Fruit fly (Drosophila melanogaster) whole organism, wandering third instar larva: ENCODE results near the gene CG42833.

Experiments
- Abd-B ChIP-seq: fragments of >200 bp; optimal IDR thresholded peaks from 2 replicates; lab custom pipeline; 2017; ENCODE audit warnings: missing biosample characterization, missing genetic modification characterization
- CG9705 ChIP-seq: fragments of 200-800 bp; sonication (Bioruptor generic); optimal IDR thresholded peaks from 2 replicates; lab custom pipeline; 2018; ENCODE audit warnings: missing biosample characterization, mild to moderate bottlenecking, missing genetic modification characterization
- CrebA ChIP-seq: fragments of 200-800 bp; sonication (Bioruptor generic); optimal IDR thresholded peaks from 2 replicates; lab custom pipeline; 2016; ENCODE audit warnings: missing biosample characterization, mild to moderate bottlenecking, missing genetic modification characterization, borderline replicate concordance
- Dfd ChIP-seq: fragments of >200 bp; optimal IDR thresholded peaks from 2 replicates; lab custom pipeline; 2017; ENCODE audit warnings: missing biosample characterization, missing genetic modification characterization
- Dif ChIP-seq: fragments of 200-275, 200-300 bp; sonication (Bioruptor generic); optimal IDR thresholded peaks from 2 replicates; lab custom pipeline; 2018; ENCODE audit warnings: missing biosample characterization, missing genetic modification characterization; ENCODE audit not compliant: partially characterized antibody
- GATAd ChIP-seq: sonication (Bioruptor generic); optimal IDR thresholded peaks from 2 replicates; lab custom pipeline; 2016; ENCODE audit warnings: missing biosample characterization, missing genetic modification characterization
- HLH106 ChIP-seq: fragments of 200-800 bp; optimal IDR thresholded peaks from 3 replicates; lab custom pipeline; 2019; ENCODE audit warnings: missing biosample characterization, mild to moderate bottlenecking, missing genetic modification characterization, moderate library complexity
- Hnf4 ChIP-seq: fragments of 200-800 bp; sonication (Bioruptor generic); optimal IDR thresholded peaks from 2 replicates; lab custom pipeline; 2016; ENCODE audit warnings: missing biosample characterization, mild to moderate bottlenecking, missing genetic modification characterization
- Hr78 ChIP-seq: fragments of >200 bp; optimal IDR thresholded peaks from 2 replicates; lab custom pipeline; 2017; ENCODE audit warnings: missing biosample characterization, missing genetic modification characterization
- Jra ChIP-seq: sonication (Bioruptor generic); optimal IDR thresholded peaks from 2 replicates; lab custom pipeline; 2016; ENCODE audit warnings: missing biosample characterization, missing genetic modification characterization
- Mio ChIP-seq: sonication (Bioruptor generic); optimal IDR thresholded peaks from 2 replicates; lab custom pipeline; 2016; ENCODE audit warnings: missing biosample characterization, missing genetic modification characterization
- Myc ChIP-seq: fragments of >200 bp; optimal IDR thresholded peaks from 2 replicates; lab custom pipeline; 2017
- N ChIP-seq: fragments of >200 bp; optimal IDR thresholded peaks from 2 replicates; lab custom pipeline; 2018; ENCODE audit warnings: missing biosample characterization, missing external identifiers, missing genetic modification characterization
- OdsH ChIP-seq: fragments of 200-800 bp; sonication (Bioruptor generic); optimal IDR thresholded peaks from 2 replicates; lab custom pipeline; 2016; ENCODE audit warnings: missing biosample characterization, mild to moderate bottlenecking, missing genetic modification characterization
- Rel ChIP-seq, 2 experiments: fragments of 200-800 bp; sonication (Bioruptor generic) in 1 of 2; optimal IDR thresholded peaks; 2 replicates in 1 of 2; 3 replicates in 1 of 2; lab custom pipeline; 2016 to 2019; ENCODE audit warnings: mild to moderate bottlenecking in 2 of 2, missing biosample characterization in 2 of 2, missing genetic modification characterization in 2 of 2, moderate library complexity in 1 of 2
- Sp1 ChIP-seq: fragments of 200-800 bp; sonication (Bioruptor generic); optimal IDR thresholded peaks from 3 replicates; lab custom pipeline; 2019; ENCODE audit warnings: missing biosample characterization, mild to moderate bottlenecking, missing genetic modification characterization, moderate library complexity
- Vsx2 ChIP-seq: fragments of 200-300, 225-300 bp; sonication (Bioruptor generic); optimal IDR thresholded peaks from 2 replicates; lab custom pipeline; 2018; ENCODE audit warnings: missing biosample characterization, missing genetic modification characterization; ENCODE audit not compliant: partially characterized antibody
- br ChIP-seq: fragments of 200-800 bp; sonication (Bioruptor generic); optimal IDR thresholded peaks from 2 replicates; lab custom pipeline; 2016; ENCODE audit warnings: missing biosample characterization, missing genetic modification characterization
- dl ChIP-seq, 2 experiments: fragments of 175-275, 200-275 bp in 1 of 2; fragments of 200-275 bp in 1 of 2; sonication (Bioruptor generic); optimal IDR thresholded peaks; lab custom pipeline; 2018; ENCODE audit warnings: mild to moderate bottlenecking in 2 of 2, missing biosample characterization in 2 of 2, missing genetic modification characterization in 2 of 2, moderate library complexity in 2 of 2; ENCODE audit not compliant: partially characterized antibody in 2 of 2, insufficient read depth in 1 of 2
- dmrt93B ChIP-seq: fragments of 200-800 bp; sonication (Bioruptor generic); optimal IDR thresholded peaks from 2 replicates; lab custom pipeline; 2018; ENCODE audit warnings: missing biosample characterization, mild to moderate bottlenecking, missing genetic modification characterization
- ey ChIP-seq: fragments of 200-800 bp; sonication (Bioruptor generic); optimal IDR thresholded peaks from 2 replicates; lab custom pipeline; 2016; ENCODE audit warnings: missing biosample characterization, missing genetic modification characterization
- foxo ChIP-seq, 2 experiments: fragments of 200-800 bp; sonication (Bioruptor generic); optimal IDR thresholded peaks; 2 replicates in 1 of 2; 3 replicates in 1 of 2; lab custom pipeline; 2016 to 2017; ENCODE audit warnings: missing biosample characterization in 2 of 2, missing genetic modification characterization in 2 of 2
- fru ChIP-seq: fragments of 200-800 bp; sonication (Bioruptor generic); optimal IDR thresholded peaks from 3 replicates; lab custom pipeline; 2016; ENCODE audit warnings: missing biosample characterization, mild to moderate bottlenecking, missing genetic modification characterization
- h ChIP-seq: fragments of 200-800 bp; sonication (Bioruptor generic); optimal IDR thresholded peaks from 3 replicates; lab custom pipeline; 2016; ENCODE audit warnings: missing biosample characterization, mild to moderate bottlenecking, missing genetic modification characterization
- jim ChIP-seq: fragments of 175-275, 200-325 bp; sonication (Bioruptor generic); optimal IDR thresholded peaks from 2 replicates; lab custom pipeline; 2016; ENCODE audit warnings: missing biosample characterization, mild to moderate bottlenecking, missing genetic modification characterization
- lola ChIP-seq: fragments of >200 bp; optimal IDR thresholded peaks from 2 replicates; lab custom pipeline; 2017; ENCODE audit warnings: missing biosample characterization, missing genetic modification characterization
- pan ChIP-seq: fragments of >200 bp; optimal IDR thresholded peaks from 2 replicates; lab custom pipeline; 2017
- psq ChIP-seq: fragments of 200-800 bp; sonication (Bioruptor generic); optimal IDR thresholded peaks from 3 replicates; lab custom pipeline; 2017; ENCODE audit warnings: missing biosample characterization, mild to moderate bottlenecking, missing genetic modification characterization, moderate library complexity
- rgr ChIP-seq: fragments of 200-800 bp; sonication (Bioruptor generic); optimal IDR thresholded peaks from 3 replicates; lab custom pipeline; 2016; ENCODE audit warnings: missing biosample characterization, mild to moderate bottlenecking, missing genetic modification characterization
- sage ChIP-seq: fragments of 200-800 bp; sonication (Bioruptor generic); optimal IDR thresholded peaks from 2 replicates; lab custom pipeline; 2016; ENCODE audit warnings: missing biosample characterization, mild to moderate bottlenecking, missing genetic modification characterization
- tai ChIP-seq: sonication (Bioruptor generic); optimal IDR thresholded peaks from 2 replicates; lab custom pipeline; 2016; ENCODE audit warnings: missing biosample characterization, missing genetic modification characterization
- usp ChIP-seq: fragments of >200 bp; optimal IDR thresholded peaks from 2 replicates; lab custom pipeline; 2017; ENCODE audit warnings: missing biosample characterization, missing genetic modification characterization
- woc ChIP-seq: sonication (Bioruptor generic); optimal IDR thresholded peaks from 2 replicates; lab custom pipeline; 2016; ENCODE audit warnings: missing biosample characterization, mild to moderate bottlenecking, missing genetic modification characterization

Gene CG42833

DNA sequence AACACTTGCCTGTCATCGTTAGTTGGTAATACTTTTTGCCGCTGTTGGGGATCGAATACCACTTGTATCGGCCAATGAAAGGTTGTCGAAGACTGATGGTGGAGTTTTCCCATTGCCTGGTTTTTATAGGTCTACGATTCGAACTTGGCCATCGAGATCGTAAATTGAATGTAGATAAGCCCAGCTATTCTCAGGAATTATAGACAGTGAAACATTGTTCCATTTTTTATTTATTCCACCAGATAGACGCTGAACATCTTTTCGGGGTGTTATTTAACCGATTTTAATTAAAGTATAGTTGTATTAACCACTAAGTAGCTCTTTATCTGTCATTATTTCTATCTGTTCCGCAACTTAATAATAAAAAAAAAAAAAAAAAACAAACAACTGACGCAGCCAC lies 3.7 kb downstream of the CG42833 start, which contains the start of gene CG7298:
Gene CG7298, minus strand, starts transcription at position 101 of the 400 bp plus-strand sequence.
- no peak for TF ChIP-seq OdsH (GFP tag; lab: Kevin White, UChicago)
- TF ChIP-seq br, result no peak
- TF ChIP-seq Hnf4 (GFP tag; lab: Kevin White, UChicago), result no peak
- no peak for TF ChIP-seq sage (GFP tag; lab: Kevin White, UChicago)
- no peak for TF ChIP-seq N (GFP tag; lab: Kevin White, UChicago)
- no peak for TF ChIP-seq GATAd
- TF ChIP-seq Sp1 (GFP tag; lab: Kevin White, UChicago), result no peak
- no peak for TF ChIP-seq jim (GFP tag; lab: Kevin White, UChicago)
- no peak for TF ChIP-seq Myc (lab: Kevin White, UChicago)
- TF ChIP-seq h (GFP tag; lab: Kevin White, UChicago), result no peak
- TF ChIP-seq Mio (GFP tag; lab: Kevin White, UChicago), result no peak
- TF ChIP-seq Dif (GFP tag; lab: Kevin White, UChicago), result no peak
- TF ChIP-seq Jra (GFP tag; lab: Kevin White, UChicago), result no peak
- TF ChIP-seq Dfd (GFP tag; lab: Kevin White, UChicago), result no peak
- TF ChIP-seq psq (GFP tag; lab: Kevin White, UChicago), result no peak
- no peak for TF ChIP-seq foxo (GFP tag; optimal IDR thresholded peaks at IDR 0.05; lab: Kevin White, UChicago)
- TF ChIP-seq ey (GFP tag; lab: Kevin White, UChicago), result no peak
- TF ChIP-seq pan, result no peak
- no peak for TF ChIP-seq usp (GFP tag; lab: Kevin White, UChicago)

- TF ChIP-seq Dfd (GFP tag; lab: Kevin White, UChicago), result no peak
- no peak for TF ChIP-seq HLH106 (tag; lab: Kevin White, UChicago)
- TF ChIP-seq jim (GFP tag; lab: Kevin White, UChicago), result no peak
- no peak for TF ChIP-seq CrebA (GFP tag; lab: Kevin White, UChicago)
- no peak for TF ChIP-seq OdsH (GFP tag; lab: Kevin White, UChicago)
- no peak for TF ChIP-seq h (GFP tag; lab: Kevin White, UChicago)
- no peak for TF ChIP-seq dl (GFP tag; optimal IDR thresholded peaks at IDR 0.05; lab: Kevin White, UChicago; ENCODE audit: insufficient read depth in 1 of 2, partially characterized antibody in 2 of 2)
- no peak for TF ChIP-seq sage (GFP tag; lab: Kevin White, UChicago)
- no peak for TF ChIP-seq dmrt93B
- no peak for TF ChIP-seq Hr78 (GFP tag; lab: Kevin White, UChicago)
- TF ChIP-seq Hnf4 (GFP tag; lab: Kevin White, UChicago), result no peak
- no peak for TF ChIP-seq woc (GFP tag; lab: Kevin White, UChicago)
Observed at dm6 chr3L:20205946-20206345, 6.1 kb downstream of the CG42833 start, which contains the start of gene CG7290. CG7290 (minus strand) TSS chr3L:20206046.

- TF ChIP-seq Abd-B (GFP tag; lab: Kevin White, UChicago), result no peak
- no peak for TF ChIP-seq HLH106 (tag; lab: Kevin White, UChicago)
- TF ChIP-seq psq (GFP tag; lab: Kevin White, UChicago), result no peak
- TF ChIP-seq Rel (GFP tag; optimal IDR thresholded peaks at IDR 0.05; lab: Kevin White, UChicago), result no peak
- TF ChIP-seq Rel (tag; optimal IDR thresholded peaks at IDR 0.05; lab: Kevin White, UChicago), result no peak
- TF ChIP-seq Jra (GFP tag; lab: Kevin White, UChicago), result no peak
- no peak for TF ChIP-seq Vsx2 (GFP tag; lab: Kevin White, UChicago)
- no peak for TF ChIP-seq rgr (GFP tag; lab: Kevin White, UChicago)
- no peak for TF ChIP-seq tai (GFP tag; lab: Kevin White, UChicago)
- no peak for TF ChIP-seq CrebA (GFP tag; lab: Kevin White, UChicago)
- TF ChIP-seq N (GFP tag; lab: Kevin White, UChicago), result no peak
- no peak for TF ChIP-seq Myc (lab: Kevin White, UChicago)
- no peak for TF ChIP-seq OdsH (GFP tag; lab: Kevin White, UChicago)
- TF ChIP-seq GATAd, result no peak
- TF ChIP-seq lola, result no peak
- TF ChIP-seq fru (GFP tag; lab: Kevin White, UChicago), result no peak
- no peak for TF ChIP-seq Hnf4 (GFP tag; lab: Kevin White, UChicago)
- TF ChIP-seq CG9705 (GFP tag; lab: Kevin White, UChicago), result no peak
- TF ChIP-seq usp (GFP tag; lab: Kevin White, UChicago), result no peak
Observed at dm6 chr3L:20206950-20207584, 7.2 kb downstream of the CG42833 start, which contains the start of gene CG6996. CG6996 (plus strand) TSS chr3L:20207534.
